Worm (Caenorhabditis elegans): ENCODE measurements around the gene C23H3.2.

C23H3.2 gene

DNA sequence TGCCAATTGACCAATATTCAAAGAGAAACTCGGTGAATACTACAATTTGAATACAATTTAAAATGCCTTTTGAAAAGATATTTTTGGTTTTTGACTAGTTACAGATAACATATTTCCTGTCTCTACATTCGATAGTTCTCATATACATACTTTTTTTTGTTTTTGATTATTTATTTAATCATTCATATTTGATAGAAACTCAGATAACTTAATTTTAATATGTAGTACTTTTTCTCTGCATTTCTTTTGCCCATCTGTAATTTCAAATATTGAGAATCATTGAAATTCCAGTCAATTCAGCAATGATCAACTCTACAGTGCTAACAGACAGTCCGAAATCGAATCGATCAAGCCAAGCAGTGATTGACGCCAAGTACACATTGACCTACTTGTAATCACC lies at the start of gene C23H3.2:
TSS of gene C23H3.2 (plus strand) at position 301 of the 400 bp plus-strand sequence.
- no peak for TF ChIP-seq W03F9.2 (tag; optimal IDR thresholded peaks at IDR 0.05)
- TF ChIP-seq him-1 (tag; optimal IDR thresholded peaks at IDR 0.05) = no peak
- TF ChIP-seq dao-5 (tag; optimal IDR thresholded peaks at IDR 0.05) = no peak

ce11 chrII:11783-12182 lies 49.3 kb upstream of the C23H3.2 start, which contains the start of gene best-4:
TSS of gene best-4 (minus strand) at chrII:11883.
- TF ChIP-seq W03F9.2 (tag; optimal IDR thresholded peaks at IDR 0.05) (no peak), dao-5 (tag; optimal IDR thresholded peaks at IDR 0.05) (no peak), him-1 (tag; optimal IDR thresholded peaks at IDR 0.05) (no peak)

- TF ChIP-seq him-1 (tag; optimal IDR thresholded peaks at IDR 0.05) (no peak), W03F9.2 (tag; optimal IDR thresholded peaks at IDR 0.05) (no peak), dao-5 (tag; optimal IDR thresholded peaks at IDR 0.05) (no peak)
These were observed 48.4 kb upstream of the C23H3.2 start, which contains the start of gene best-3 for ce11 chrII:12685-13084. TSS of gene best-3 (plus strand) at chrII:12985.

ce11 chrII:18787-19186 lies 42.3 kb upstream of the C23H3.2 start:
- TF ChIP-seq him-1 (tag; optimal IDR thresholded peaks at IDR 0.05) (no peak), dao-5 (tag; optimal IDR thresholded peaks at IDR 0.05) (no peak), W03F9.2 (tag; optimal IDR thresholded peaks at IDR 0.05) (peak; percentile 53)

DNA sequence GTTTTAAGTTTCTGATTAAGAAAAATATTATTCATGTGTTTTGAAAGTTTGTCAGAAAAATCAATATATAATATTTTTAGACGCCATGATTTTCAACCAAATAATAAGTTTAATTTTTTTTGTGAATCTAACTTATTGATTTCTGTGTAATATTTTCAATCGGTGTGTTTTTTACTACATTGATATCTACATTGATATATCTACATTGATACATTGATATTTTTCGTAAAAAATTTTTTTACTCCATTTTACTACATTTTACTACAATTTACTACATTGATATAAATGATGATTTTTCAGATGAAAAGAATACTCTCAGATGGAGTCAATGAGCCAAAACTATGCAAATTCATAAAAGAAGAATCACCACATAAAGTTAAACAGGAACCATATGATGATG lies 41.9 kb upstream of the C23H3.2 start, which contains the start of gene gmeb-1:
TSS of gene gmeb-1 (plus strand) at position 301 of the 400 bp plus-strand sequence.
- TF ChIP-seq him-1 (tag; optimal IDR thresholded peaks at IDR 0.05) = no peak
- no peak for TF ChIP-seq W03F9.2 (tag; optimal IDR thresholded peaks at IDR 0.05)
- TF ChIP-seq dao-5 (tag; optimal IDR thresholded peaks at IDR 0.05) = no peak

ce11 chrII:21953-22352 lies 39.2 kb upstream of the C23H3.2 start:
- TF ChIP-seq him-1 (tag; optimal IDR thresholded peaks at IDR 0.05) (no peak), dao-5 (tag; optimal IDR thresholded peaks at IDR 0.05) (no peak), W03F9.2 (tag; optimal IDR thresholded peaks at IDR 0.05) (no peak)

DNA sequence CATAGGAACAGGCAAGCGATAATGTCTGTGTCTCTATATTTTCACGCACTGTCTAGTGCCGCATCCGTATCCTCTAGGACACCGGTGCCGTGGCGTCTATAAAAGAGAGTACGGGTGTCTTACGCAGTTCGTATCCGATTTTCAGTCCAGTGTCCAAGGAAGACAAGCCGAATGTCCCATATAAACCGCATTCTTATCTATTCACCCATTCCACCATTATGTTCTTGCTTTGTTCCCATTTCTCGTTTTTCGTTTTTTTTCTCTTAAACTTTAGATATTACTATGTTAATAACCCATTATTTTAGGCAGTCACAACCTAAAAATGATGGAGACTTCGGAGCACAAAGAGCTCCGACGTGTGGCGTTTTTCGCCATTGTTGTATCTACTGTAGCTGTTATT lies 38.1 kb upstream of the C23H3.2 start, which contains the start of gene sqt-2:
TSS of gene sqt-2 (plus strand) at position 301 of the 400 bp plus-strand sequence.
- no peak for TF ChIP-seq dao-5 (tag; optimal IDR thresholded peaks at IDR 0.05)

DNA sequence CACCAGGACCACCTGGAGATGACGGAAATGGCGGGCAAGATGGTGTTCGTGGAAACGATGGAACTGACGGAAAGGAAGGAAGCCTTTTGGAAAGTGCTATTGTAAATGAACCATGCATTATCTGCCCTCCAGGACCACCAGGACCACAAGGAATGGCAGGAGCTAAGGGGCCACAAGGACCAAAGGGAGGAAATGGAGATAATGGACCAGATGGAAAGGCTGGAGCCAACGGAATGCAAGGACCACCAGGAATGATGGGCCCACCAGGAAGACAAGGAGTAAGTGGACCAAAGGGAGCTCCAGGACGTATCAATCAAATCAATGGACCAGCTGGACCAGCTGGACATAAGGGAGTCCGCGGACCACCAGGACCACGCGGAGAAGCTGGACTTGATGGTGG lies 37.4 kb upstream of the C23H3.2 start:
- no peak for TF ChIP-seq him-1 (tag; optimal IDR thresholded peaks at IDR 0.05)
- TF ChIP-seq dao-5 (tag; optimal IDR thresholded peaks at IDR 0.05) = no peak
- no peak for TF ChIP-seq W03F9.2 (tag; optimal IDR thresholded peaks at IDR 0.05)

DNA sequence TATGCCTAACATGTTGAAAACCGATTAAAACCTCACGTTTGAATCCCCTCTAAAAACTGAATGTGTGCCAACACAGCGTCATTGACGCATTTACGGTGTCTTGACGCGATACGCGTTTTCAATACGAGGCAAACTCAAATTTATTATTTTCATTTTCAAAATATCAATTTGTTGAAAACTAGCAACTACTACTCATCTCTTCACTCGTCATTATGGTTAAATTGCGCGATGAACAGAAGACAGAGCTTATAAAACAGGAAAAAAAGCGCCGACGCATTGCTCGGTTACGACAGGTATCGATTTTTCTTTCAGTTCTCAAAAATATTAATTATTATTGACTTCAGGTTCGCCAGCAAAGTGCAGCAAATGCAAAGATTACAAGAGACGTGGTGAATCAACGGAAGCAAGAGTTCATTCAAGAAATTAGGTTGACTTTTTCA lies 36.5 kb upstream of the C23H3.2 start, which contains the start of gene enee-1:
TSS of gene enee-1 (plus strand) at position 108 of the 440 bp plus-strand sequence.
- TF ChIP-seq W03F9.2 (tag; optimal IDR thresholded peaks at IDR 0.05) (peak; percentile 73), dao-5 (tag; optimal IDR thresholded peaks at IDR 0.05) (no peak)

DNA sequence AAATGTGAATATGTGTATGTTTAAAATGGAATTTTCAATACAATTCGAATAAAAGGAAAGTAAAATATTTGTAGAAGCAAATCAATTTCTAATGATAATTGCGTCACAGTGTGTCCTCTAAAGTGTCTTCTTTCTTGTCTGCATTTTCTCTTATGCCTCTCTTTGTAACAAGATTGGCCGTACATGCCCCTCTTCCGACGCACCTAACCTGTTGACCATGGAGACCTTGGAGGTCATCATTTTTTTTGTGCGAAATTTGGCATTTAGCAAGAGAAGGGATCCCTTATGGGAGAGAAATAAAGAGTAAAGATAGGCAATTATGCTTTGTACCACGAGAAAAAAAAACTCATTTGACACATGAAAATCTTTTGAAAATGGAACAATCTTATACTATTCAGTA lies 32.8 kb upstream of the C23H3.2 start, which contains the start of gene F23F1.4:
TSS of gene F23F1.4 (minus strand) at position 141 of the 400 bp plus-strand sequence.
- TF ChIP-seq dao-5 (tag; optimal IDR thresholded peaks at IDR 0.05) = no peak
- TF ChIP-seq W03F9.2 (tag; optimal IDR thresholded peaks at IDR 0.05) = no peak
- no peak for TF ChIP-seq him-1 (tag; optimal IDR thresholded peaks at IDR 0.05)

DNA sequence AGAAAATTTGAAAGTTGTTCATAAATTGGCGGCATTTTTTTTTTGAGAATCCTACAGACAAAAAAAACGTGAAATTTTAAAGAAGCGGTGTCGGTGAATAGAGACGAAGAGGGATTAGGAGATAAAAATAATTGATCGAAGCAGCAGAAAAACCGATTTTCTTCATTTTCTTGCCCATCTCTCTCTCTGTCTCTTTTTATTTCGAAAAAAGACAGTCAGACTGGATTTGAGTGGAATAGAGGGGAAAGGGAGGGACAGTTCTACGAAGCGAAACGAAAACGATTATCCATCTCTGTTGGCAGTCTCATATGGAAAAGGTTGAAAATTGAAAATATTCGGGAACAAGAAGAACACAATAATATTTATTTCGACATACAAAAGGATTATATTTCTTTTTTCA lies 31.5 kb upstream of the C23H3.2 start:
- no peak for TF ChIP-seq dao-5 (tag; optimal IDR thresholded peaks at IDR 0.05)
- no peak for TF ChIP-seq him-1 (tag; optimal IDR thresholded peaks at IDR 0.05)
- no peak for TF ChIP-seq W03F9.2 (tag; optimal IDR thresholded peaks at IDR 0.05)

DNA sequence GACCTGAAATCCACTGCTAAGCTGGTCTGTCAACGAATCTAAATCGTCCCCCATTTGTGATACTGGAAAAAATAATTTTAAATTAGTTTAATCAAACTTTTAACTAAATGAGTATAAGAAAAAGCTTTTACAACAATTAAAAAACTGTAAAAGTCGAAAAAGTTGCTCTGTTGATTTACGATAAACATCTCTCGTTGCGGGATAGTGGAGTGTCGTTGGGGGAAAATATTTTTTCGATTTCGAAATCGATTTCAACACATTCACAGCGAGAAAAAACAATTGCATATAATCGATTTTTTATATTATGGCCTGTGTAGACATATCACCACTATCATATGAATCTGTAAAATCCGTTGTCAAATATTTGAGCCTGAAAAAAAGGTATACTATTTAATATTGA lies 29.6 kb upstream of the C23H3.2 start, which contains the start of the genes F23F1.5 and fbxc-54:
TSS of gene F23F1.5 (minus strand) at position 64 of the 400 bp plus-strand sequence.
TSS of gene fbxc-54 (plus strand) at position 199 of the 400 bp plus-strand sequence.
- TF ChIP-seq dao-5 (tag; optimal IDR thresholded peaks at IDR 0.05) = no peak
- TF ChIP-seq W03F9.2 (tag; optimal IDR thresholded peaks at IDR 0.05) = no peak
- no peak for TF ChIP-seq him-1 (tag; optimal IDR thresholded peaks at IDR 0.05)

DNA sequence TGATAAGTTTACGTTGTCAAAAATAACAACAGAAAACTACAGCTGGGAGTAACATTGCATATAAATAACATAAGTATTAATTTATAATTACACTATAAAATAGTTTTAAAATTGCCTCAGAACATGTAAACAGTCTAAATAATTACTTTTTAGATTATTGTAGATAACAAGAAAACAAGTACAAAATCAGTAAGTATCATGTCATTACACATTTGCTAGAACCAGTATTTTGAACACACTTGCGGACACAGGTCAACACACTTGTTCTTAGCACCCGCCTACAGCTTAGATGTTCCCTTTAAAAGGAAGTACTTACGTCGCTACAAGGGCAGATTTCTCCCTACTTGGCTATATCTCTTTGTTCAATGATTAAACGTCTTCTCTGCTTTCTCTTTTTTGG lies 27.2 kb upstream of the C23H3.2 start, which contains the start of gene F23F1.2:
TSS of gene F23F1.2 (plus strand) at position 301 of the 400 bp plus-strand sequence.
- TF ChIP-seq dao-5 (tag; optimal IDR thresholded peaks at IDR 0.05) (no peak), W03F9.2 (tag; optimal IDR thresholded peaks at IDR 0.05) (no peak), him-1 (tag; optimal IDR thresholded peaks at IDR 0.05) (no peak)

DNA sequence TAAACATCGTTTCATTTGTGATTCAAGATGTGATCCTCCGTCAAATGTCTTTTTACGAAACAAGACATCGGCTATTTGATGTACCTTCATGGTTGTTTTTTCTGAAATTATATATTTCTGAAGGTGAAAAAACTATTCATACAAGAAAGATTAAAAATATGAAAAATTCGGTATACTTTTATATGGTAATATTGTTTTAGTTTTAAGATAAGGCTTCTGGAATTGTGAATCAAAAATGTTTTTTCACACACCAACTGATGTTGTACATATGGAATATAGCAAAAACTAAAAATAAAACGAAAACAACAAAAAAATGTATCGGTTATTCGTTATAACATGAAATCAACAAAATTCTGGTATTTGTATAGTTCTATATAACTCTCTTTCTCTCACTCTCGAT lies 23.9 kb upstream of the C23H3.2 start, which contains the start of gene F23F1.6:
TSS of gene F23F1.6 (minus strand) at position 101 of the 400 bp plus-strand sequence.
- no peak for TF ChIP-seq him-1 (tag; optimal IDR thresholded peaks at IDR 0.05)
- no peak for TF ChIP-seq dao-5 (tag; optimal IDR thresholded peaks at IDR 0.05)
- TF ChIP-seq W03F9.2 (tag; optimal IDR thresholded peaks at IDR 0.05) = no peak

DNA sequence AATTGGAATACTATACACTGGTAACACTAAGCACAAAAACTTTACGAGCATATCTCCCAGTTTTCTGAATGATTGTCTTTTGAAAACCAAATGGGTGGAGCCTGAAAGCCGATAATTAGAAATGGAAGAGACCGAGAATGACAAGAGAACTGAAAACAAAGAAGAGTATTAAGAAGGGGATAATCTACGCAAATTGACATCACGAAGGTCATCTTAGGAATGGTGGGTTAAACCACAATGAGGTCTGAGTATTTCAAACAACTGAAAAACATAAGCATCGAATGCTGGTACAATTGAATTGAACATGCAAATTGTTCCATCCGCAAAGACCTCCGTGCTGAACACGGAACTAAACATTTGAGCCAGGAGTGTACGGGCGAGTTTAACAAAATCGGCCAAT lies 21.7 kb upstream of the C23H3.2 start, which contains the start of gene spp-24:
TSS of gene spp-24 (minus strand) at position 101 of the 400 bp plus-strand sequence.
- no peak for TF ChIP-seq him-1 (tag; optimal IDR thresholded peaks at IDR 0.05)
- no peak for TF ChIP-seq dao-5 (tag; optimal IDR thresholded peaks at IDR 0.05)
- TF ChIP-seq W03F9.2 (tag; optimal IDR thresholded peaks at IDR 0.05) = no peak
